Worm (Caenorhabditis elegans): ENCODE data around the gene ZK1248.15.

DNA sequence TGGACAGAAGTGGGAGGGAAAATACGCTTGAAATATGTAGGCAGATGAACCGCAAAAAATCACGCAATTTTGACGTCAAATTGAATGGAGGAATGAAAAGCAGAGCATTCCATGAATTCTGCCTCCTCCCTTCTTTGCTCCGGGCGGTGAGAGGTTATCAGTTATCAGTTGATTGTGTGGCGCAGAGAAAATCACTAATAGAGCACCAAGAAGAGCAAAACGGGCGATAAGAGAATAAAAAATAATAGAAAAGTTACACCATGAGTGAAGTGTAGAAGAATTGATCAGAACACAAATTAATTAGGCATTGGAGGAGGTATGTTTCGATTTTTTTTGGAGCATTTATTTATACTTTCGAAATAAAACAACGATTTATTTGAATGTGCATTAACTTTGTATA lies 31.8 kb downstream of the ZK1248.15 start:
- TF ChIP-seq nhr-120 (GFP tag; IDR thresholded peaks at IDR 0.05): no peak
- TF ChIP-seq him-1 (tag; optimal IDR thresholded peaks at IDR 0.05): no peak
- TF ChIP-seq unc-62 (GFP tag; optimal IDR thresholded peaks at IDR 0.05): no peak
- no peak for TF ChIP-seq mxl-1 (tag; optimal IDR thresholded peaks at IDR 0.05)
